Fruit fly (Drosophila melanogaster): ENCODE measurements around the gene Jhbp4.
A peak's percentile ranks its signal among the peaks of the same experiment; 100 is the strongest.

DNA sequence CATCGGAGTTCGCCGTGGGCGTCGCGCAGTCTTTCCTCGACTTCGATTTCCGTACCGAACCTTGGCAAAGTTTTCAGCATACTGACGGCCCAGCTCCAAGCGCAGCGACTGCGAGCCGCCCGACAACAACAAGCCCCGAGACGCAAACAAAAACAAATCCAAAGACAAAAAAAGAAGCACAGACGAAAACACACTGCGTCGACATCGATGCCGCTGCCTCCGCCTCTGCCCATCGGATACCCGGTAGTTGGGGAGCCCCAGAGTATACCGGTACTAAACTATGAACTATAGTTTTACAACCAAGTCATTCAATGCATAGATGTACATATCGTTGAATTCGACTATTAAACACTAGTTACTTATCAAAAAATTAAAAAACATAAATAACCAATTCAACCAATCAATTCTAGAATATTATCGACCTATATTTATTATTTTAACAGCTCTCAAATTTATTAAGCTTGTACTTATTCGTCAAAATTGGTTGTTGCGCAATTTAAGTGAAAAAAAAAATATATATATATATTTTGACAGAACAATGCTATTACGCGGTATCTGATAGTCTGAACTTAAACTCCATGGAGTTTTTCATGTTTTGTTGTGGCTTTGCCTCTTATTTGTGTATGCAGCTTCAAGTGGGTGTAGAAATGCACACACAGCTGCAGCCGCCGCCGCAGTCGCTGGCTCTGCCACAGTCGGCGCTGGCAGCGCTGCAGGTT, 50.9 kb downstream of the Jhbp4 start:
- TF ChIP-seq usp (GFP tag; optimal IDR thresholded peaks at IDR 0.05) = no peak
- no peak for TF ChIP-seq psq (optimal IDR thresholded peaks at IDR 0.05)
- peak; percentile 86 for TF ChIP-seq pan (optimal IDR thresholded peaks at IDR 0.05)
- TF ChIP-seq Dll (optimal IDR thresholded peaks at IDR 0.05) = no peak
- no peak for TF ChIP-seq EcR (GFP tag; optimal IDR thresholded peaks at IDR 0.05)
